Fruit fly (Drosophila melanogaster) whole organism, pupa: ENCODE results near the gene CG32369.
A peak's percentile ranks its signal among the peaks of the same experiment; 100 is the strongest.

Experiments used
- CG12605 ChIP-seq: fragments of 200-800 bp; sonication (Bioruptor generic); IDR thresholded peaks from 2 replicates; pipeline ENCODE4 v1.3.6; 2022; ENCODE audit warnings: missing biosample characterization, missing genetic modification characterization
- CG15710 ChIP-seq: fragments of 200-800 bp; sonication (Bioruptor generic); optimal IDR thresholded peaks from 2 replicates; lab custom pipeline; 2018; ENCODE audit warnings: missing biosample characterization, mild to moderate bottlenecking, missing genetic modification characterization, moderate library complexity
- CG17806 ChIP-seq: fragments of 200-800 bp; sonication (Bioruptor generic); optimal IDR thresholded peaks from 2 replicates; lab custom pipeline; 2018; ENCODE audit warnings: missing biosample characterization, mild to moderate bottlenecking, missing genetic modification characterization, moderate library complexity
- CG34367 ChIP-seq: fragments of 200-800 bp; sonication (Bioruptor generic); optimal IDR thresholded peaks from 2 replicates; lab custom pipeline; 2018; ENCODE audit warnings: missing biosample characterization, mild to moderate bottlenecking, missing genetic modification characterization
- CG4496 ChIP-seq: fragments of 200-800 bp; sonication (Bioruptor generic); IDR thresholded peaks from 3 replicates; pipeline ENCODE4 v1.3.6; 2022; ENCODE audit warnings: missing biosample characterization, missing genetic modification characterization
- CG9948 ChIP-seq: fragments of 200-800 bp; sonication (Bioruptor generic); optimal IDR thresholded peaks from 2 replicates; lab custom pipeline; 2018; ENCODE audit warnings: missing biosample characterization, mild to moderate bottlenecking, missing genetic modification characterization, moderate library complexity
- EcR ChIP-seq: fragments of 200-800 bp; sonication (Bioruptor generic); optimal IDR thresholded peaks from 3 replicates; lab custom pipeline; 2019; ENCODE audit warnings: missing biosample characterization, missing genetic modification characterization, mild to moderate bottlenecking, moderate library complexity, missing genetic modification reagents
- Snoo ChIP-seq: fragments of 200-800 bp; sonication (Bioruptor generic); optimal IDR thresholded peaks from 3 replicates; lab custom pipeline; 2017; ENCODE audit warnings: missing biosample characterization, mild to moderate bottlenecking, missing genetic modification characterization, inconsistent platforms
- gl ChIP-seq: fragments of 200-800 bp; sonication (Bioruptor generic); optimal IDR thresholded peaks from 2 replicates; lab custom pipeline; 2018; ENCODE audit warnings: missing biosample characterization, mild to moderate bottlenecking, missing genetic modification characterization

dm6 chr3L:7841254-7841964, 31.8 kb upstream of the CG32369 start:
- TF ChIP-seq CG4496 (peak; percentile 76), Snoo (tag; lab: Kevin White, UChicago) (no peak), CG17806 (tag; lab: Kevin White, UChicago) (no peak), CG15710 (tag; lab: Kevin White, UChicago) (no peak), CG9948 (no peak), EcR (no peak), CG34367 (tag; lab: Kevin White, UChicago) (no peak), gl (tag; lab: Kevin White, UChicago) (no peak), CG12605 (GFP tag; lab: Robert Waterston, UW) (0 out of 2 replicates have a peak, but pooled peaks have one; percentile 15)
